Fruit fly (Drosophila melanogaster) whole organism, wandering third instar larva: ENCODE data around the gene Nup133.

ENCODE experiments used
- Abd-B ChIP-seq: fragments of >200 bp; optimal IDR thresholded peaks from 2 replicates; lab custom pipeline; 2017; ENCODE audit warnings: missing biosample characterization, missing genetic modification characterization
- CG32264 ChIP-seq: fragments of 200-800 bp; sonication (Bioruptor generic); optimal IDR thresholded peaks from 2 replicates; lab custom pipeline; 2016; ENCODE audit warnings: missing biosample characterization, missing genetic modification characterization
- CG9705 ChIP-seq: fragments of 200-800 bp; sonication (Bioruptor generic); optimal IDR thresholded peaks from 2 replicates; lab custom pipeline; 2018; ENCODE audit warnings: missing biosample characterization, mild to moderate bottlenecking, missing genetic modification characterization
- CrebA ChIP-seq: fragments of 200-800 bp; sonication (Bioruptor generic); optimal IDR thresholded peaks from 2 replicates; lab custom pipeline; 2016; ENCODE audit warnings: missing biosample characterization, mild to moderate bottlenecking, missing genetic modification characterization, borderline replicate concordance
- Dfd ChIP-seq: fragments of >200 bp; optimal IDR thresholded peaks from 2 replicates; lab custom pipeline; 2017; ENCODE audit warnings: missing biosample characterization, missing genetic modification characterization
- Dif ChIP-seq: fragments of 200-275, 200-300 bp; sonication (Bioruptor generic); optimal IDR thresholded peaks from 2 replicates; lab custom pipeline; 2018; ENCODE audit warnings: missing biosample characterization, missing genetic modification characterization; ENCODE audit not compliant: partially characterized antibody
- GATAd ChIP-seq: sonication (Bioruptor generic); optimal IDR thresholded peaks from 2 replicates; lab custom pipeline; 2016; ENCODE audit warnings: missing biosample characterization, missing genetic modification characterization
- HLH106 ChIP-seq: fragments of 200-800 bp; optimal IDR thresholded peaks from 3 replicates; lab custom pipeline; 2019; ENCODE audit warnings: missing biosample characterization, mild to moderate bottlenecking, missing genetic modification characterization, moderate library complexity
- Hnf4 ChIP-seq: fragments of 200-800 bp; sonication (Bioruptor generic); optimal IDR thresholded peaks from 2 replicates; lab custom pipeline; 2016; ENCODE audit warnings: missing biosample characterization, mild to moderate bottlenecking, missing genetic modification characterization
- Hr78 ChIP-seq: fragments of >200 bp; optimal IDR thresholded peaks from 2 replicates; lab custom pipeline; 2017; ENCODE audit warnings: missing biosample characterization, missing genetic modification characterization
- Hr83 ChIP-seq: fragments of 200-300 bp; sonication (Bioruptor generic); optimal IDR thresholded peaks from 2 replicates; lab custom pipeline; 2016; ENCODE audit warnings: missing biosample characterization, mild to moderate bottlenecking, missing genetic modification characterization, moderate library complexity; ENCODE audit not compliant: poor library complexity, severe bottlenecking
- Jra ChIP-seq: sonication (Bioruptor generic); optimal IDR thresholded peaks from 2 replicates; lab custom pipeline; 2016; ENCODE audit warnings: missing biosample characterization, missing genetic modification characterization
- Mio ChIP-seq: sonication (Bioruptor generic); optimal IDR thresholded peaks from 2 replicates; lab custom pipeline; 2016; ENCODE audit warnings: missing biosample characterization, missing genetic modification characterization
- Myc ChIP-seq: fragments of >200 bp; optimal IDR thresholded peaks from 2 replicates; lab custom pipeline; 2017
- N ChIP-seq: fragments of >200 bp; optimal IDR thresholded peaks from 2 replicates; lab custom pipeline; 2018; ENCODE audit warnings: missing biosample characterization, missing external identifiers, missing genetic modification characterization
- OdsH ChIP-seq: fragments of 200-800 bp; sonication (Bioruptor generic); optimal IDR thresholded peaks from 2 replicates; lab custom pipeline; 2016; ENCODE audit warnings: missing biosample characterization, mild to moderate bottlenecking, missing genetic modification characterization
- Rel ChIP-seq, 2 experiments: fragments of 200-800 bp; sonication (Bioruptor generic) in 1 of 2; optimal IDR thresholded peaks; 2 replicates in 1 of 2; 3 replicates in 1 of 2; lab custom pipeline; 2016 to 2019; ENCODE audit warnings: mild to moderate bottlenecking in 2 of 2, missing biosample characterization in 2 of 2, missing genetic modification characterization in 2 of 2, moderate library complexity in 1 of 2
- Sp1 ChIP-seq: fragments of 200-800 bp; sonication (Bioruptor generic); optimal IDR thresholded peaks from 3 replicates; lab custom pipeline; 2019; ENCODE audit warnings: missing biosample characterization, mild to moderate bottlenecking, missing genetic modification characterization, moderate library complexity
- Vsx2 ChIP-seq: fragments of 200-300, 225-300 bp; sonication (Bioruptor generic); optimal IDR thresholded peaks from 2 replicates; lab custom pipeline; 2018; ENCODE audit warnings: missing biosample characterization, missing genetic modification characterization; ENCODE audit not compliant: partially characterized antibody
- br ChIP-seq: fragments of 200-800 bp; sonication (Bioruptor generic); optimal IDR thresholded peaks from 2 replicates; lab custom pipeline; 2016; ENCODE audit warnings: missing biosample characterization, missing genetic modification characterization
- brk ChIP-seq: fragments of 200-800 bp; sonication (Bioruptor generic); optimal IDR thresholded peaks from 2 replicates; lab custom pipeline; 2016; ENCODE audit warnings: missing biosample characterization, mild to moderate bottlenecking, missing genetic modification characterization
- dl ChIP-seq, 2 experiments: fragments of 175-275, 200-275 bp in 1 of 2; fragments of 200-275 bp in 1 of 2; sonication (Bioruptor generic); optimal IDR thresholded peaks; lab custom pipeline; 2018; ENCODE audit warnings: mild to moderate bottlenecking in 2 of 2, missing biosample characterization in 2 of 2, missing genetic modification characterization in 2 of 2, moderate library complexity in 2 of 2; ENCODE audit not compliant: partially characterized antibody in 2 of 2, insufficient read depth in 1 of 2
- dmrt93B ChIP-seq: fragments of 200-800 bp; sonication (Bioruptor generic); optimal IDR thresholded peaks from 2 replicates; lab custom pipeline; 2018; ENCODE audit warnings: missing biosample characterization, mild to moderate bottlenecking, missing genetic modification characterization
- dsf ChIP-seq: sonication (Bioruptor generic); optimal IDR thresholded peaks from 2 replicates; lab custom pipeline; 2016; ENCODE audit warnings: missing biosample characterization, missing genetic modification characterization, borderline replicate concordance
- ey ChIP-seq: fragments of 200-800 bp; sonication (Bioruptor generic); optimal IDR thresholded peaks from 2 replicates; lab custom pipeline; 2016; ENCODE audit warnings: missing biosample characterization, missing genetic modification characterization
- foxo ChIP-seq, 2 experiments: fragments of 200-800 bp; sonication (Bioruptor generic); optimal IDR thresholded peaks; 2 replicates in 1 of 2; 3 replicates in 1 of 2; lab custom pipeline; 2016 to 2017; ENCODE audit warnings: missing biosample characterization in 2 of 2, missing genetic modification characterization in 2 of 2
- fru ChIP-seq: fragments of 200-800 bp; sonication (Bioruptor generic); optimal IDR thresholded peaks from 3 replicates; lab custom pipeline; 2016; ENCODE audit warnings: missing biosample characterization, mild to moderate bottlenecking, missing genetic modification characterization
- h ChIP-seq: fragments of 200-800 bp; sonication (Bioruptor generic); optimal IDR thresholded peaks from 3 replicates; lab custom pipeline; 2016; ENCODE audit warnings: missing biosample characterization, mild to moderate bottlenecking, missing genetic modification characterization
- jim ChIP-seq: fragments of 175-275, 200-325 bp; sonication (Bioruptor generic); optimal IDR thresholded peaks from 2 replicates; lab custom pipeline; 2016; ENCODE audit warnings: missing biosample characterization, mild to moderate bottlenecking, missing genetic modification characterization
- lola ChIP-seq: fragments of >200 bp; optimal IDR thresholded peaks from 2 replicates; lab custom pipeline; 2017; ENCODE audit warnings: missing biosample characterization, missing genetic modification characterization
- pan ChIP-seq: fragments of >200 bp; optimal IDR thresholded peaks from 2 replicates; lab custom pipeline; 2017
- psq ChIP-seq: fragments of 200-800 bp; sonication (Bioruptor generic); optimal IDR thresholded peaks from 3 replicates; lab custom pipeline; 2017; ENCODE audit warnings: missing biosample characterization, mild to moderate bottlenecking, missing genetic modification characterization, moderate library complexity
- rgr ChIP-seq: fragments of 200-800 bp; sonication (Bioruptor generic); optimal IDR thresholded peaks from 3 replicates; lab custom pipeline; 2016; ENCODE audit warnings: missing biosample characterization, mild to moderate bottlenecking, missing genetic modification characterization
- sage ChIP-seq: fragments of 200-800 bp; sonication (Bioruptor generic); optimal IDR thresholded peaks from 2 replicates; lab custom pipeline; 2016; ENCODE audit warnings: missing biosample characterization, mild to moderate bottlenecking, missing genetic modification characterization
- sv ChIP-seq: fragments of 200-800 bp; sonication (Bioruptor generic); optimal IDR thresholded peaks from 3 replicates; lab custom pipeline; 2016; ENCODE audit warnings: missing biosample characterization, missing genetic modification characterization
- tai ChIP-seq: sonication (Bioruptor generic); optimal IDR thresholded peaks from 2 replicates; lab custom pipeline; 2016; ENCODE audit warnings: missing biosample characterization, missing genetic modification characterization
- usp ChIP-seq: fragments of >200 bp; optimal IDR thresholded peaks from 2 replicates; lab custom pipeline; 2017; ENCODE audit warnings: missing biosample characterization, missing genetic modification characterization
- woc ChIP-seq: sonication (Bioruptor generic); optimal IDR thresholded peaks from 2 replicates; lab custom pipeline; 2016; ENCODE audit warnings: missing biosample characterization, mild to moderate bottlenecking, missing genetic modification characterization

The Nup133 gene

dm6 chr3R:22686336-22686874 is 4.0 kb upstream of the Nup133 start, which contains the start of the genes Gclm and CG17625:
Gene Gclm (minus strand): TSS chr3R:22686510.
Gene CG17625 (plus strand): TSS chr3R:22686849.
- TF ChIP-seq woc (GFP tag; lab: Kevin White, UChicago): peak; percentile 42
- no peak for TF ChIP-seq sage (GFP tag; lab: Kevin White, UChicago)
- no peak for TF ChIP-seq CrebA (GFP tag; lab: Kevin White, UChicago)
- TF ChIP-seq Dfd: no peak
- TF ChIP-seq Abd-B (GFP tag; lab: Kevin White, UChicago): no peak
- peak; percentile 34 for TF ChIP-seq dsf (GFP tag; lab: Kevin White, UChicago)
- TF ChIP-seq Myc (lab: Kevin White, UChicago): no peak
- peak; percentile 46 for TF ChIP-seq psq (GFP tag; lab: Kevin White, UChicago)
- TF ChIP-seq dmrt93B (GFP tag; lab: Kevin White, UChicago): no peak
- TF ChIP-seq Dif (GFP tag; lab: Kevin White, UChicago): no peak
- TF ChIP-seq HLH106: peak; percentile 64
- TF ChIP-seq lola (GFP tag; lab: Kevin White, UChicago): no peak
- TF ChIP-seq CG9705: peak; percentile 26
- TF ChIP-seq foxo (GFP tag; optimal IDR thresholded peaks at IDR 0.05; lab: Kevin White, UChicago): peak in 1 of 2 experiments; percentile 55
- TF ChIP-seq OdsH: peak; percentile 58
- no peak for TF ChIP-seq usp (GFP tag; lab: Kevin White, UChicago)
- TF ChIP-seq GATAd (GFP tag; lab: Kevin White, UChicago): no peak
- TF ChIP-seq Sp1 (GFP tag; lab: Kevin White, UChicago): peak; percentile 59
- no peak for TF ChIP-seq brk (GFP tag; lab: Kevin White, UChicago)
- peak; percentile 67 for TF ChIP-seq h (GFP tag; lab: Kevin White, UChicago)
- TF ChIP-seq Jra (GFP tag; lab: Kevin White, UChicago): no peak
- TF ChIP-seq CG32264 (GFP tag; lab: Kevin White, UChicago): no peak
- peak; percentile 61 for TF ChIP-seq rgr (GFP tag; lab: Kevin White, UChicago)
- no peak for TF ChIP-seq Vsx2 (GFP tag; lab: Kevin White, UChicago)
- TF ChIP-seq ey (GFP tag; lab: Kevin White, UChicago): peak; percentile 3
- TF ChIP-seq N: no peak
- no peak for TF ChIP-seq Mio (GFP tag; lab: Kevin White, UChicago)
- peak; percentile 52 for TF ChIP-seq Hr83
- peak; percentile 48 for TF ChIP-seq fru
- no peak for TF ChIP-seq Hnf4 (GFP tag; lab: Kevin White, UChicago)
- TF ChIP-seq br: peak; percentile 60
- no peak for TF ChIP-seq tai (GFP tag; lab: Kevin White, UChicago)
- TF ChIP-seq Hr78 (GFP tag; lab: Kevin White, UChicago): no peak
- TF ChIP-seq jim: no peak
- no peak for TF ChIP-seq pan
- TF ChIP-seq sv (GFP tag; lab: Kevin White, UChicago): peak; percentile 47
- no peak for TF ChIP-seq dl (GFP tag; optimal IDR thresholded peaks at IDR 0.05; lab: Kevin White, UChicago; ENCODE audit: insufficient read depth in 1 of 2, partially characterized antibody in 2 of 2)
- TF ChIP-seq Rel (GFP tag; optimal IDR thresholded peaks at IDR 0.05; lab: Kevin White, UChicago): no peak
- peak; percentile 57 for TF ChIP-seq Rel (tag; optimal IDR thresholded peaks at IDR 0.05; lab: Kevin White, UChicago)

dm6 chr3R:22694659-22695058 is 4.3 kb downstream of the Nup133 start, which contains the start of gene cd:
Gene cd (plus strand): TSS chr3R:22694959.
- TF ChIP-seq ey (GFP tag; lab: Kevin White, UChicago) (no peak), Jra (GFP tag; lab: Kevin White, UChicago) (no peak), Hnf4 (GFP tag; lab: Kevin White, UChicago) (no peak), woc (GFP tag; lab: Kevin White, UChicago) (no peak), Abd-B (GFP tag; lab: Kevin White, UChicago) (no peak), GATAd (GFP tag; lab: Kevin White, UChicago) (no peak), dsf (GFP tag; lab: Kevin White, UChicago) (no peak), Dif (GFP tag; lab: Kevin White, UChicago) (no peak), Mio (GFP tag; lab: Kevin White, UChicago) (no peak), dl (GFP tag; optimal IDR thresholded peaks at IDR 0.05; lab: Kevin White, UChicago; ENCODE audit: insufficient read depth in 1 of 2, partially characterized antibody in 2 of 2) (no peak), sage (GFP tag; lab: Kevin White, UChicago) (no peak), rgr (GFP tag; lab: Kevin White, UChicago) (no peak), h (GFP tag; lab: Kevin White, UChicago) (no peak), Rel (GFP tag; optimal IDR thresholded peaks at IDR 0.05; lab: Kevin White, UChicago) (no peak), Rel (tag; optimal IDR thresholded peaks at IDR 0.05; lab: Kevin White, UChicago) (no peak), CG32264 (GFP tag; lab: Kevin White, UChicago) (no peak), OdsH (no peak), br (no peak), fru (no peak), pan (no peak), usp (GFP tag; lab: Kevin White, UChicago) (no peak)
